Fruit fly (Drosophila melanogaster) whole organism, embryonic: ENCODE data around the gene CG7366.
A peak's percentile ranks its signal among the peaks of the same experiment; 100 is the strongest.

Experiments used
- Abd-B ChIP-seq: fragments of 200-800 bp; sonication (Bioruptor generic); optimal IDR thresholded peaks from 2 replicates; lab custom pipeline; 2018; ENCODE audit warnings: missing biosample characterization, mild to moderate bottlenecking, missing genetic modification characterization, moderate library complexity
- B-H1 ChIP-seq: fragments of 200-800 bp; sonication (Bioruptor generic); IDR thresholded peaks from 3 replicates; pipeline ENCODE4 v1.3.6; 2022; ENCODE audit warnings: missing biosample characterization, missing genetic modification characterization
- CG10565 ChIP-seq: fragments of 200-800 bp; sonication (Bioruptor generic); optimal IDR thresholded peaks from 3 replicates; lab custom pipeline; 2016; ENCODE audit warnings: missing biosample characterization, mild to moderate bottlenecking, missing genetic modification characterization
- CG11456 ChIP-seq: fragments of 200-800 bp; sonication (Bioruptor generic); IDR thresholded peaks from 3 replicates; pipeline ENCODE4 v1.3.6; 2022; ENCODE audit warnings: missing biosample characterization, missing genetic modification characterization
- CG11696 ChIP-seq: fragments of 200-800 bp; sonication (Bioruptor generic); IDR thresholded peaks from 2 replicates; pipeline ENCODE4 v1.3.6; 2022; ENCODE audit warnings: missing biosample characterization, missing genetic modification characterization
- CG11723 ChIP-seq: fragments of 200-800 bp; sonication (Bioruptor generic); optimal IDR thresholded peaks from 2 replicates; lab custom pipeline; 2017; ENCODE audit warnings: missing biosample characterization, mild to moderate bottlenecking, missing genetic modification characterization
- CG12071 ChIP-seq: fragments of 200-800 bp; sonication (Bioruptor generic); optimal IDR thresholded peaks from 3 replicates; lab custom pipeline; 2018; ENCODE audit warnings: missing biosample characterization, mild to moderate bottlenecking, missing genetic modification characterization
- CG13424 ChIP-seq: fragments of 200-800 bp; sonication (Bioruptor generic); optimal IDR thresholded peaks from 2 replicates; lab custom pipeline; 2019; ENCODE audit warnings: missing biosample characterization, mild to moderate bottlenecking, missing genetic modification characterization, moderate library complexity
- CG14050 ChIP-seq: fragments of 200-800 bp; sonication (Bioruptor generic); IDR thresholded peaks from 3 replicates; pipeline ENCODE4 v1.3.6; 2022; ENCODE audit warnings: missing biosample characterization, missing genetic modification characterization
- CG14667 ChIP-seq: fragments of 200-800 bp; sonication (Bioruptor generic); IDR thresholded peaks from 2 replicates; pipeline ENCODE4 v1.3.6; 2022; ENCODE audit warnings: missing biosample characterization, missing genetic modification characterization
- CG18764 ChIP-seq: fragments of 200-800 bp; sonication (Bioruptor generic); optimal IDR thresholded peaks from 3 replicates; lab custom pipeline; 2016; ENCODE audit warnings: missing biosample characterization, missing genetic modification characterization
- CG2678 ChIP-seq: fragments of 200-800 bp; sonication (Bioruptor generic); optimal IDR thresholded peaks from 3 replicates; lab custom pipeline; 2019; ENCODE audit warnings: missing biosample characterization, mild to moderate bottlenecking, missing genetic modification characterization, moderate library complexity
- CG3065 ChIP-seq: fragments of 200-800 bp; sonication (Bioruptor generic); optimal IDR thresholded peaks from 2 replicates; lab custom pipeline; 2016; ENCODE audit warnings: missing biosample characterization, missing genetic modification characterization
- CG3163 ChIP-seq: fragments of 200-800 bp; sonication (Bioruptor generic); optimal IDR thresholded peaks from 3 replicates; lab custom pipeline; 2016; ENCODE audit warnings: missing biosample characterization, missing genetic modification characterization
- CG32532 ChIP-seq: fragments of 200-800 bp; sonication (Bioruptor generic); IDR thresholded peaks from 2 replicates; pipeline ENCODE4 v1.3.6; 2022; ENCODE audit warnings: missing biosample characterization, missing genetic modification characterization
- CG6854 ChIP-seq: fragments of 200-800 bp; sonication (Bioruptor generic); optimal IDR thresholded peaks from 3 replicates; lab custom pipeline; 2017; ENCODE audit warnings: missing biosample characterization, mild to moderate bottlenecking, missing genetic modification characterization
- CG7556 ChIP-seq: fragments of 200-800 bp; sonication (Bioruptor generic); optimal IDR thresholded peaks from 2 replicates; lab custom pipeline; 2017; ENCODE audit warnings: missing biosample characterization, mild to moderate bottlenecking, missing genetic modification characterization
- CG8765 ChIP-seq: fragments of 200-800 bp; sonication (Bioruptor generic); IDR thresholded peaks from 2 replicates; pipeline ENCODE4 v1.3.6; 2022; ENCODE audit warnings: missing biosample characterization, missing genetic modification characterization
- CG9437 ChIP-seq: fragments of 200-800 bp; sonication (Bioruptor generic); optimal IDR thresholded peaks from 2 replicates; lab custom pipeline; 2018; ENCODE audit warnings: missing biosample characterization, mild to moderate bottlenecking, missing genetic modification characterization
- CG9932 ChIP-seq: fragments of 200-800 bp; sonication (Bioruptor generic); IDR thresholded peaks from 2 replicates; pipeline ENCODE4 v1.3.6; 2022; ENCODE audit warnings: missing biosample characterization, missing genetic modification characterization
- Dek ChIP-seq: fragments of 200-800 bp; sonication (Bioruptor generic); optimal IDR thresholded peaks from 3 replicates; lab custom pipeline; 2019; ENCODE audit warnings: missing biosample characterization, mild to moderate bottlenecking, missing genetic modification characterization, moderate library complexity
- Dip3 ChIP-seq: fragments of 200-800 bp; sonication (Bioruptor generic); optimal IDR thresholded peaks from 3 replicates; lab custom pipeline; 2016; ENCODE audit warnings: missing biosample characterization, missing genetic modification characterization
- Dll ChIP-seq: fragments of 200-800 bp; sonication (Bioruptor generic); IDR thresholded peaks from 4 replicates; pipeline ENCODE4 v1.3.6; 2022; ENCODE audit warnings: missing biosample characterization, missing genetic modification characterization; ENCODE audit not compliant: partially characterized antibody
- Doc3 ChIP-seq: fragments of 200-800 bp; sonication (Bioruptor generic); IDR thresholded peaks from 3 replicates; pipeline ENCODE4 v1.3.6; 2022; ENCODE audit warnings: missing biosample characterization, missing genetic modification characterization; ENCODE audit not compliant: partially characterized antibody
- Fer1 ChIP-seq: fragments of 200-800 bp; sonication (Bioruptor generic); optimal IDR thresholded peaks from 2 replicates; lab custom pipeline; 2017; ENCODE audit warnings: missing biosample characterization, mild to moderate bottlenecking, missing genetic modification characterization
- Gug ChIP-seq: fragments of 200-800 bp; sonication (Bioruptor generic); IDR thresholded peaks from 4 replicates; pipeline ENCODE4 v1.3.6; 2022; ENCODE audit warnings: missing biosample characterization, missing genetic modification characterization
- Hand ChIP-seq: fragments of 200-800 bp; sonication (Bioruptor generic); optimal IDR thresholded peaks from 2 replicates; lab custom pipeline; 2017; ENCODE audit warnings: mild to moderate bottlenecking, missing biosample characterization, missing genetic modification reagents, missing genetic modification characterization
- HmgZ ChIP-seq: fragments of 200-800 bp; sonication (Bioruptor generic); optimal IDR thresholded peaks from 2 replicates; lab custom pipeline; 2018; ENCODE audit warnings: missing biosample characterization, mild to moderate bottlenecking, missing genetic modification characterization
- MBD-R2 ChIP-seq: fragments of 200-800 bp; sonication (Bioruptor generic); IDR thresholded peaks from 2 replicates; pipeline ENCODE4 v1.3.6; 2022; ENCODE audit warnings: missing biosample characterization, missing genetic modification characterization
- Neu2 ChIP-seq: fragments of 200-800 bp; sonication (Bioruptor generic); optimal IDR thresholded peaks from 3 replicates; lab custom pipeline; 2016; ENCODE audit warnings: missing biosample characterization, missing genetic modification characterization, borderline replicate concordance
- Nf-YB ChIP-seq: fragments of 200-800 bp; sonication (Bioruptor generic); optimal IDR thresholded peaks from 3 replicates; lab custom pipeline; 2019; ENCODE audit warnings: missing biosample characterization, mild to moderate bottlenecking, missing genetic modification characterization, moderate library complexity
- Poxn ChIP-seq: fragments of 200-800 bp; sonication (Bioruptor generic); IDR thresholded peaks from 2 replicates; pipeline ENCODE4 v1.3.6; 2022; ENCODE audit warnings: missing biosample characterization, missing genetic modification characterization
- Rfx ChIP-seq: fragments of 200-800 bp; sonication (Bioruptor generic); IDR thresholded peaks from 2 replicates; pipeline ENCODE4 v1.3.6; 2022; ENCODE audit warnings: missing biosample characterization, missing genetic modification characterization
- Sin3A ChIP-seq: fragments of >200 bp; optimal IDR thresholded peaks from 2 replicates; lab custom pipeline; 2018
- Xbp1 ChIP-seq: fragments of 200-800 bp; sonication (Bioruptor generic); optimal IDR thresholded peaks from 3 replicates; lab custom pipeline; 2016; ENCODE audit warnings: missing biosample characterization, mild to moderate bottlenecking, missing genetic modification characterization
- aop ChIP-seq: fragments of 200-800 bp; sonication (Bioruptor generic); IDR thresholded peaks from 2 replicates; pipeline ENCODE4 v1.3.6; 2022; ENCODE audit warnings: missing biosample characterization, missing genetic modification characterization
- az2 ChIP-seq: fragments of 200-800 bp; sonication (Bioruptor generic); optimal IDR thresholded peaks from 3 replicates; lab custom pipeline; 2016; ENCODE audit warnings: missing biosample characterization, missing genetic modification characterization
- cg ChIP-seq: fragments of 200-800 bp; sonication (Bioruptor generic); optimal IDR thresholded peaks from 3 replicates; lab custom pipeline; 2019; ENCODE audit warnings: missing biosample characterization, mild to moderate bottlenecking, missing genetic modification characterization, moderate library complexity
- corto ChIP-seq: fragments of 200-800 bp; sonication (Bioruptor generic); optimal IDR thresholded peaks from 2 replicates; lab custom pipeline; 2016; ENCODE audit warnings: missing biosample characterization, mild to moderate bottlenecking, missing genetic modification characterization, moderate library complexity
- gfzf ChIP-seq: fragments of 200-800 bp; sonication (Bioruptor generic); optimal IDR thresholded peaks from 2 replicates; lab custom pipeline; 2016; ENCODE audit warnings: missing biosample characterization, mild to moderate bottlenecking, missing genetic modification characterization, moderate library complexity
- mirr ChIP-seq: fragments of 200-800 bp; sonication (Bioruptor generic); optimal IDR thresholded peaks from 3 replicates; lab custom pipeline; 2018; ENCODE audit warnings: missing biosample characterization, mild to moderate bottlenecking, missing genetic modification characterization
- oc ChIP-seq: fragments of 200-800 bp; sonication (Bioruptor generic); optimal IDR thresholded peaks from 2 replicates; lab custom pipeline; 2018; ENCODE audit warnings: missing biosample characterization, mild to moderate bottlenecking, missing genetic modification characterization, moderate library complexity
- otp ChIP-seq: fragments of 200-800 bp; sonication (Bioruptor generic); IDR thresholded peaks from 3 replicates; pipeline ENCODE4, ENCODE4 v1.3.6; 2022; ENCODE audit warnings: missing biosample characterization, missing genetic modification characterization
- pfk ChIP-seq: fragments of 200-800 bp; sonication (Bioruptor generic); optimal IDR thresholded peaks from 2 replicates; lab custom pipeline; 2018; ENCODE audit warnings: missing biosample characterization, mild to moderate bottlenecking, missing genetic modification characterization, moderate library complexity
- prd ChIP-seq, 3 experiments: fragments of >200 bp in 2 of 3; fragments of 200-800 bp in 1 of 3; sonication (Bioruptor generic) in 1 of 3; optimal IDR thresholded peaks in 2 of 3; IDR thresholded peaks in 1 of 3; 2 replicates in 2 of 3; 3 replicates in 1 of 3; pipeline versions ENCODE4 v1.3.6 to Lab custom; 2017 to 2022; ENCODE audit warnings: missing biosample characterization in 1 of 3, missing genetic modification characterization in 1 of 3
- sd ChIP-seq: fragments of 200-800 bp; sonication (Bioruptor generic); optimal IDR thresholded peaks from 3 replicates; lab custom pipeline; 2018; ENCODE audit warnings: missing biosample characterization, mild to moderate bottlenecking, missing genetic modification characterization, moderate library complexity
- yki ChIP-seq: fragments of >200 bp; optimal IDR thresholded peaks from 3 replicates; lab custom pipeline; 2018
- z ChIP-seq: fragments of 200-800 bp; sonication (Bioruptor generic); IDR thresholded peaks from 3 replicates; pipeline ENCODE4 v1.3.6; 2022; ENCODE audit warnings: missing biosample characterization, missing genetic modification characterization
- zf30C ChIP-seq: fragments of 200-800 bp; sonication (Bioruptor generic); optimal IDR thresholded peaks from 3 replicates; lab custom pipeline; 2018; ENCODE audit warnings: missing biosample characterization, mild to moderate bottlenecking, missing genetic modification characterization

CG7366 gene

dm6 chr3L:8153206-8153996, 48.8 kb downstream of the CG7366 start (continued):
- TF ChIP-seq oc (tag; lab: Kevin White, UChicago): peak; percentile 80
- TF ChIP-seq CG11696: no peak
- peak; percentile 33 for TF ChIP-seq Abd-B (GFP tag; lab: Kevin White, UChicago)
- TF ChIP-seq CG2678 (tag; lab: Kevin White, UChicago): peak; percentile 67
- peak; percentile 22; the same call in 1 of the 2 replicates for TF ChIP-seq Rfx (GFP tag; lab: Robert Waterston, UW)
- peak; percentile 42 for TF ChIP-seq CG12071 (GFP tag; lab: Kevin White, UChicago)
- no peak for TF ChIP-seq Dll
- no peak for TF ChIP-seq CG7556 (GFP tag; lab: Kevin White, UChicago)
- no peak for TF ChIP-seq CG32532 (GFP tag; lab: Robert Waterston, UW)
- peak; percentile 57 for TF ChIP-seq CG14050 (GFP tag; lab: Robert Waterston, UW)
- no peak for TF ChIP-seq yki
- no peak for TF ChIP-seq corto (GFP tag; lab: Kevin White, UChicago)
- peak; percentile 26; the same call in 2 of the 3 replicates for TF ChIP-seq B-H1
- 0 out of 4 replicates have a peak, but pooled peaks have one; percentile 10 for TF ChIP-seq Gug (GFP tag; lab: Robert Waterston, UW)
- TF ChIP-seq Dip3: no peak
- no peak for TF ChIP-seq Poxn (GFP tag; lab: Robert Waterston, UW)
- TF ChIP-seq pfk (GFP tag; lab: Kevin White, UChicago): no peak
- TF ChIP-seq CG9932 (GFP tag; lab: Robert Waterston, UW): peak; percentile 30; the same call in 1 of the 2 replicates
- no peak for TF ChIP-seq prd (optimal IDR thresholded peaks at IDR 0.05; lab: Kevin White, UChicago)
- TF ChIP-seq prd (GFP tag; IDR thresholded peaks at IDR 0.05; lab: Robert Waterston, UW): peak; percentile 68; the same call in 1 of the 3 replicates
- TF ChIP-seq CG3065 (GFP tag; lab: Kevin White, UChicago): no peak
- TF ChIP-seq Hand (GFP tag; lab: Kevin White, UChicago): no peak
- TF ChIP-seq CG14667 (GFP tag; lab: Robert Waterston, UW): no peak
- TF ChIP-seq Nf-YB (GFP tag; lab: Kevin White, UChicago): no peak
- TF ChIP-seq aop (GFP tag; lab: Robert Waterston, UW): no peak
- TF ChIP-seq Fer1 (GFP tag; lab: Kevin White, UChicago): peak; percentile 48
- peak; percentile 72 for TF ChIP-seq Xbp1
- TF ChIP-seq CG8765 (GFP tag; lab: Robert Waterston, UW): no peak
- TF ChIP-seq Sin3A (lab: Kevin White, UChicago): no peak
- no peak for TF ChIP-seq gfzf (GFP tag; lab: Kevin White, UChicago)
- TF ChIP-seq CG18764 (GFP tag; lab: Kevin White, UChicago): peak; percentile 35
- no peak for TF ChIP-seq Dek (tag; lab: Kevin White, UChicago)
- TF ChIP-seq mirr: no peak
- no peak for TF ChIP-seq CG6854 (GFP tag; lab: Kevin White, UChicago)
- TF ChIP-seq Neu2 (GFP tag; lab: Kevin White, UChicago): no peak
- TF ChIP-seq CG11456: no peak
- no peak for TF ChIP-seq CG3163 (GFP tag; lab: Kevin White, UChicago)
- no peak for TF ChIP-seq Doc3 (GFP tag; lab: Robert Waterston, UW)
- TF ChIP-seq CG10565: no peak
- TF ChIP-seq zf30C (GFP tag; lab: Kevin White, UChicago): no peak
- TF ChIP-seq CG11723 (GFP tag; lab: Kevin White, UChicago): peak; percentile 47
- TF ChIP-seq az2 (GFP tag; lab: Kevin White, UChicago): peak; percentile 51
- TF ChIP-seq CG13424: peak; percentile 65
- no peak for TF ChIP-seq z (GFP tag; lab: Robert Waterston, UW)
- TF ChIP-seq otp: peak; percentile 44; the same call in 1 of the 3 replicates
- peak; percentile 72 for TF ChIP-seq cg
- TF ChIP-seq CG9437 (GFP tag; lab: Kevin White, UChicago): peak; percentile 43
- TF ChIP-seq sd: no peak
- TF ChIP-seq HmgZ (tag; lab: Kevin White, UChicago): no peak
- TF ChIP-seq MBD-R2 (GFP tag; lab: Robert Waterston, UW): no peak
